Fruit fly (Drosophila melanogaster) whole organism, prepupa: ENCODE measurements around the gene skd.
A peak's percentile ranks its signal among the peaks of the same experiment; 100 is the strongest.

Experiments
- Blimp-1 ChIP-seq: fragments of 200-800 bp; sonication (Bioruptor generic); optimal IDR thresholded peaks from 3 replicates; lab custom pipeline; 2017; ENCODE audit warnings: missing biosample characterization, missing genetic modification characterization, mild to moderate bottlenecking, moderate library complexity, missing genetic modification reagents
- CG10631 ChIP-seq: fragments of 200-800 bp; sonication (Bioruptor generic); optimal IDR thresholded peaks from 2 replicates; lab custom pipeline; 2016; ENCODE audit warnings: missing biosample characterization, missing genetic modification characterization
- CG10669 ChIP-seq: fragments of 200-800 bp; sonication (Bioruptor generic); optimal IDR thresholded peaks from 3 replicates; lab custom pipeline; 2018; ENCODE audit warnings: missing biosample characterization, mild to moderate bottlenecking, missing genetic modification characterization, moderate library complexity
- CG11294 ChIP-seq: fragments of 200-800 bp; sonication (Bioruptor generic); IDR thresholded peaks from 2 replicates; pipeline ENCODE4 v1.3.6; 2022; ENCODE audit warnings: missing biosample characterization, missing genetic modification characterization
- CG11902 ChIP-seq: fragments of 200-800 bp; sonication (Bioruptor generic); optimal IDR thresholded peaks from 3 replicates; lab custom pipeline; 2016; ENCODE audit warnings: missing biosample characterization, missing genetic modification characterization
- CG1621 ChIP-seq: fragments of 200-800 bp; sonication (Bioruptor generic); optimal IDR thresholded peaks from 3 replicates; lab custom pipeline; 2018; ENCODE audit warnings: missing biosample characterization, mild to moderate bottlenecking, missing genetic modification characterization
- CG3032 ChIP-seq: fragments of 200-800 bp; optimal IDR thresholded peaks from 2 replicates; lab custom pipeline; 2019; ENCODE audit warnings: missing biosample characterization, mild to moderate bottlenecking, missing genetic modification characterization, moderate library complexity
- CG31627 ChIP-seq: fragments of 200-800 bp; sonication (Bioruptor generic); optimal IDR thresholded peaks from 3 replicates; lab custom pipeline; 2016; ENCODE audit warnings: missing biosample characterization, missing genetic modification characterization
- CG32006 ChIP-seq: fragments of 200-800 bp; sonication (Bioruptor generic); optimal IDR thresholded peaks from 3 replicates; lab custom pipeline; 2017; ENCODE audit warnings: missing biosample characterization, mild to moderate bottlenecking, missing genetic modification characterization
- CG34406 ChIP-seq: fragments of 200-800 bp; sonication (Bioruptor generic); optimal IDR thresholded peaks from 3 replicates; lab custom pipeline; 2016; ENCODE audit warnings: missing biosample characterization, missing genetic modification characterization
- CG3919 ChIP-seq: fragments of 200-800 bp; sonication (Bioruptor generic); optimal IDR thresholded peaks from 3 replicates; lab custom pipeline; 2016; ENCODE audit warnings: missing biosample characterization, missing genetic modification characterization
- CG4318 ChIP-seq: fragments of 200-800 bp; sonication (Bioruptor generic); optimal IDR thresholded peaks from 3 replicates; lab custom pipeline; 2017; ENCODE audit warnings: missing biosample characterization, mild to moderate bottlenecking, missing genetic modification characterization
- CG6163 ChIP-seq: fragments of 200-800 bp; sonication (Bioruptor generic); IDR thresholded peaks from 3 replicates; pipeline ENCODE4 v1.3.6; 2022; ENCODE audit warnings: missing biosample characterization, missing genetic modification characterization
- CG6792 ChIP-seq: fragments of 200-800 bp; sonication (Bioruptor generic); optimal IDR thresholded peaks from 3 replicates; lab custom pipeline; 2016; ENCODE audit warnings: missing biosample characterization, missing genetic modification characterization
- CG6808 ChIP-seq: fragments of 200-800 bp; sonication (Bioruptor generic); optimal IDR thresholded peaks from 3 replicates; lab custom pipeline; 2017; ENCODE audit warnings: missing biosample characterization, missing genetic modification characterization, mild to moderate bottlenecking, moderate library complexity, missing genetic modification reagents
- CG6854 ChIP-seq: fragments of 200-800 bp; sonication (Bioruptor generic); optimal IDR thresholded peaks from 2 replicates; lab custom pipeline; 2017; ENCODE audit warnings: missing biosample characterization, mild to moderate bottlenecking, missing genetic modification characterization
- CG7368 ChIP-seq: fragments of 200-800 bp; sonication (Bioruptor generic); optimal IDR thresholded peaks from 3 replicates; lab custom pipeline; 2016; ENCODE audit warnings: missing biosample characterization, missing genetic modification characterization
- CG8119 ChIP-seq: fragments of 200-800 bp; sonication (Bioruptor generic); IDR thresholded peaks from 3 replicates; pipeline ENCODE4 v1.3.6; 2022; ENCODE audit warnings: missing biosample characterization, missing genetic modification characterization
- CG8319 ChIP-seq: fragments of 200-800 bp; sonication (Bioruptor generic); optimal IDR thresholded peaks from 3 replicates; lab custom pipeline; 2016; ENCODE audit warnings: missing biosample characterization, missing genetic modification characterization
- CG8632 ChIP-seq: fragments of 200-800 bp; sonication (Bioruptor generic); optimal IDR thresholded peaks from 3 replicates; lab custom pipeline; 2016; ENCODE audit warnings: missing biosample characterization, missing genetic modification characterization
- CG9139 ChIP-seq: fragments of 200-800 bp; sonication (Bioruptor generic); optimal IDR thresholded peaks from 3 replicates; lab custom pipeline; 2017; ENCODE audit warnings: missing biosample characterization, mild to moderate bottlenecking, missing genetic modification characterization
- Eip75B ChIP-seq: fragments of 200-800 bp; sonication (Bioruptor generic); optimal IDR thresholded peaks from 3 replicates; lab custom pipeline; 2016; ENCODE audit warnings: missing biosample characterization, missing genetic modification characterization
- Eip78C ChIP-seq: fragments of 200-800 bp; sonication (Bioruptor generic); peaks from one replicate; lab custom pipeline; 2016; ENCODE audit warnings: missing biosample characterization, missing genetic modification characterization
- Eip93F ChIP-seq: fragments of 200-800 bp; sonication (Bioruptor generic); optimal IDR thresholded peaks from 2 replicates; lab custom pipeline; 2016; ENCODE audit warnings: missing biosample characterization, mild to moderate bottlenecking, missing genetic modification characterization
- Ets21C ChIP-seq: fragments of 200-800 bp; sonication (Bioruptor generic); optimal IDR thresholded peaks from 3 replicates; lab custom pipeline; 2016; ENCODE audit warnings: missing biosample characterization, missing genetic modification characterization
- Ets96B ChIP-seq: fragments of 200-800 bp; optimal IDR thresholded peaks from 2 replicates; lab custom pipeline; 2019; ENCODE audit warnings: missing biosample characterization, mild to moderate bottlenecking, missing genetic modification characterization, moderate library complexity
- Hr38 ChIP-seq: sonication (Bioruptor generic); optimal IDR thresholded peaks from 2 replicates; lab custom pipeline; 2016; ENCODE audit warnings: missing biosample characterization, missing genetic modification characterization
- Hr39 ChIP-seq: fragments of 200-800 bp; sonication (Bioruptor generic); optimal IDR thresholded peaks from 2 replicates; lab custom pipeline; 2016; ENCODE audit warnings: missing biosample characterization, missing genetic modification characterization
- Hr4 ChIP-seq: fragments of 200-800 bp; sonication (Bioruptor generic); optimal IDR thresholded peaks from 3 replicates; lab custom pipeline; 2016; ENCODE audit warnings: missing biosample characterization, missing genetic modification characterization
- Lpt ChIP-seq: fragments of 200-800 bp; sonication (Bioruptor generic); optimal IDR thresholded peaks from 3 replicates; lab custom pipeline; 2016; ENCODE audit warnings: missing biosample characterization, missing genetic modification characterization
- Met ChIP-seq: fragments of 200-800 bp; sonication (Bioruptor generic); optimal IDR thresholded peaks from 3 replicates; lab custom pipeline; 2016; ENCODE audit warnings: missing biosample characterization, missing genetic modification characterization
- Smox ChIP-seq: fragments of 200-800 bp; sonication (Bioruptor generic); optimal IDR thresholded peaks from 3 replicates; lab custom pipeline; 2016; ENCODE audit warnings: missing biosample characterization, missing genetic modification characterization
- Sox102F ChIP-seq: fragments of 200-800 bp; sonication (Bioruptor generic); optimal IDR thresholded peaks from 2 replicates; lab custom pipeline; 2016; ENCODE audit warnings: missing biosample characterization, mild to moderate bottlenecking, missing genetic modification characterization
- Sox14 ChIP-seq: fragments of 200-800 bp; sonication (Bioruptor generic); optimal IDR thresholded peaks from 3 replicates; lab custom pipeline; 2016; ENCODE audit warnings: missing biosample characterization, missing genetic modification characterization
- Sox15 ChIP-seq: fragments of 200-800 bp; sonication (Bioruptor generic); optimal IDR thresholded peaks from 3 replicates; lab custom pipeline; 2016; ENCODE audit warnings: missing biosample characterization, missing genetic modification characterization
- achi ChIP-seq: fragments of 200-800 bp; sonication (Bioruptor generic); optimal IDR thresholded peaks from 3 replicates; lab custom pipeline; 2016; ENCODE audit warnings: missing biosample characterization, missing genetic modification characterization
- acj6 ChIP-seq: fragments of 200-800 bp; sonication (Bioruptor generic); optimal IDR thresholded peaks from 3 replicates; lab custom pipeline; 2016; ENCODE audit warnings: missing biosample characterization, missing genetic modification characterization
- cyc ChIP-seq: fragments of 200-800 bp; sonication (Bioruptor generic); optimal IDR thresholded peaks from 3 replicates; lab custom pipeline; 2016; ENCODE audit warnings: missing biosample characterization, missing genetic modification characterization
- dac ChIP-seq: fragments of 200-800 bp; sonication (Bioruptor generic); optimal IDR thresholded peaks from 2 replicates; lab custom pipeline; 2017; ENCODE audit warnings: missing biosample characterization, mild to moderate bottlenecking, missing genetic modification characterization
- dsx ChIP-seq: fragments of 200-800 bp; optimal IDR thresholded peaks from 3 replicates; lab custom pipeline; 2019; ENCODE audit warnings: missing biosample characterization, mild to moderate bottlenecking, missing genetic modification characterization, moderate library complexity; ENCODE audit not compliant: poor library complexity, severe bottlenecking
- eg ChIP-seq: fragments of 200-800 bp; sonication (Bioruptor generic); IDR thresholded peaks from 3 replicates; pipeline ENCODE4 v1.3.6; 2022; ENCODE audit warnings: missing biosample characterization, missing genetic modification characterization
- esn ChIP-seq: fragments of 200-800 bp; sonication (Bioruptor generic); optimal IDR thresholded peaks from 2 replicates; lab custom pipeline; 2016; ENCODE audit warnings: missing biosample characterization, mild to moderate bottlenecking, missing genetic modification characterization, moderate library complexity
- fd85E ChIP-seq: fragments of 200-800 bp; sonication (Bioruptor generic); optimal IDR thresholded peaks from 3 replicates; lab custom pipeline; 2016; ENCODE audit warnings: missing biosample characterization, missing genetic modification characterization
- fkh ChIP-seq: fragments of 200-800 bp; sonication (Bioruptor generic); optimal IDR thresholded peaks from 3 replicates; lab custom pipeline; 2017; ENCODE audit warnings: missing biosample characterization, mild to moderate bottlenecking, missing genetic modification characterization, moderate library complexity
- net ChIP-seq: fragments of 200-800 bp; sonication (Bioruptor generic); optimal IDR thresholded peaks from 3 replicates; lab custom pipeline; 2016; ENCODE audit warnings: missing biosample characterization, missing genetic modification characterization
- salr ChIP-seq, 2 experiments: fragments of 200-800 bp; sonication (Bioruptor generic); optimal IDR thresholded peaks; 3 replicates each; lab custom pipeline; 2016 to 2018; ENCODE audit warnings: missing biosample characterization in 2 of 2, missing genetic modification characterization in 2 of 2, mild to moderate bottlenecking in 1 of 2
- spab ChIP-seq: fragments of 200-800 bp; sonication (Bioruptor generic); optimal IDR thresholded peaks from 2 replicates; lab custom pipeline; 2017; ENCODE audit warnings: missing biosample characterization, mild to moderate bottlenecking, missing genetic modification characterization, missing genetic modification reagents
- ss ChIP-seq, 2 experiments: fragments of 200-800 bp; sonication (Bioruptor generic); optimal IDR thresholded peaks; 2 replicates in 1 of 2; 3 replicates in 1 of 2; lab custom pipeline; 2017 to 2018; ENCODE audit warnings: mild to moderate bottlenecking in 2 of 2, missing biosample characterization in 2 of 2, missing genetic modification characterization in 2 of 2, moderate library complexity in 1 of 2
- topi ChIP-seq: fragments of 200-800 bp; sonication (Bioruptor generic); optimal IDR thresholded peaks from 3 replicates; lab custom pipeline; 2016; ENCODE audit warnings: missing biosample characterization, missing genetic modification characterization
- vri ChIP-seq: fragments of 200-800 bp; sonication (Bioruptor generic); optimal IDR thresholded peaks from 3 replicates; lab custom pipeline; 2016; ENCODE audit warnings: missing biosample characterization, mild to moderate bottlenecking, missing genetic modification characterization

The skd gene

dm6 chr3L:21034281-21035221 lies 7.3 kb upstream of the skd start, which contains the start of gene siz:
Gene siz, plus strand, starts transcription at chr3L:21034535.
- TF ChIP-seq esn (GFP tag; lab: Kevin White, UChicago) (peak; percentile 39), spab (GFP tag; lab: Kevin White, UChicago) (no peak), net (GFP tag; lab: Kevin White, UChicago) (no peak), Eip75B (GFP tag; lab: Kevin White, UChicago) (no peak), CG8119 (GFP tag; lab: Robert Waterston, UW) (no peak), CG10631 (GFP tag; lab: Kevin White, UChicago) (no peak), CG6792 (no peak), dsx (GFP tag; lab: Kevin White, UChicago) (peak; percentile 45), vri (GFP tag; lab: Kevin White, UChicago) (peak; percentile 41), CG6854 (GFP tag; lab: Kevin White, UChicago) (peak; percentile 52), CG6808 (GFP tag; lab: Kevin White, UChicago) (no peak), CG11902 (GFP tag; lab: Kevin White, UChicago) (no peak), CG8632 (GFP tag; lab: Kevin White, UChicago) (no peak), achi (GFP tag; lab: Kevin White, UChicago) (no peak), Eip78C (GFP tag; lab: Kevin White, UChicago) (peak; percentile 72), fkh (GFP tag; lab: Kevin White, UChicago) (no peak), CG6163 (GFP tag; lab: Robert Waterston, UW) (0 out of 3 replicates have a peak, but pooled peaks have one; percentile 13), Blimp-1 (GFP tag; lab: Kevin White, UChicago) (no peak), Met (GFP tag; lab: Kevin White, UChicago) (peak; percentile 20), eg (GFP tag; lab: Robert Waterston, UW) (no peak), CG31627 (GFP tag; lab: Kevin White, UChicago) (peak; percentile 16), ss (GFP tag; optimal IDR thresholded peaks at IDR 0.05; lab: Kevin White, UChicago) (peak; percentile 56 to 66), CG34406 (GFP tag; lab: Kevin White, UChicago) (no peak), Ets96B (tag; lab: Kevin White, UChicago) (no peak), Hr39 (GFP tag; lab: Kevin White, UChicago) (no peak), CG1621 (tag; lab: Kevin White, UChicago) (peak; percentile 82), salr (GFP tag; optimal IDR thresholded peaks at IDR 0.05; lab: Kevin White, UChicago) (no peak), cyc (GFP tag; lab: Kevin White, UChicago) (no peak), CG7368 (GFP tag; lab: Kevin White, UChicago) (no peak), CG8319 (GFP tag; lab: Kevin White, UChicago) (no peak), Hr38 (GFP tag; lab: Kevin White, UChicago) (no peak), fd85E (GFP tag; lab: Kevin White, UChicago) (no peak), Smox (peak; percentile 25), CG11294 (GFP tag; lab: Robert Waterston, UW) (no peak), CG3032 (tag; lab: Kevin White, UChicago) (no peak), acj6 (GFP tag; lab: Kevin White, UChicago) (no peak), topi (GFP tag; lab: Kevin White, UChicago) (no peak), Sox14 (no peak), Eip93F (GFP tag; lab: Kevin White, UChicago) (no peak), Sox15 (GFP tag; lab: Kevin White, UChicago) (no peak), CG4318 (GFP tag; lab: Kevin White, UChicago) (no peak), CG3919 (GFP tag; lab: Kevin White, UChicago) (peak; percentile 24), dac (GFP tag; lab: Kevin White, UChicago) (no peak), Hr4 (peak; percentile 21), CG10669 (GFP tag; lab: Kevin White, UChicago) (no peak), CG32006 (GFP tag; lab: Kevin White, UChicago) (no peak), Sox102F (peak; percentile 30), CG9139 (GFP tag; lab: Kevin White, UChicago) (peak; percentile 16), Ets21C (GFP tag; lab: Kevin White, UChicago) (no peak), Lpt (GFP tag; lab: Kevin White, UChicago) (no peak)
